Fruit fly (Drosophila melanogaster): ENCODE data around the gene otu.

The otu gene

DNA sequence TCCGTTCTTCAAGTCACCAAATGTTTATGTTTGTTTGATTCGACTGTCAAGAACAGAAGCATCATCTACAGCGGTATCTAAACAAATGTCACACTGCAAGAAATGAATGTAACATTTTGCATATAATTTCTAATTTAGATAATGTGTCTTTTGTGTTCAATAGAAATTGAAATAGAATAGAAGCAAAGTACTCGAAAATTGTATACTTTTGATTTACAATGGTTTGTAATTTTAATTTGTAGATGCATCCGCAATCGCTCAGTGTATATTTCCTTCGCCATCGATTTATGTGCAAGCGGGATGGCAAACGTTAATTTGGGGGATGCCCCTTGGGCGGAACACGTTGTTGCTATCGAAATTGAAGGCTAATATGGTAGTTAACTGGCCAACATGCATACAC lies 48.8 kb upstream of the otu start (continued):
- TF ChIP-seq CoRest (tag; optimal IDR thresholded peaks at IDR 0.05), result peak; percentile 63
- TF ChIP-seq MESR4 (GFP tag; optimal IDR thresholded peaks at IDR 0.05), result no peak
- peak; percentile 47 for TF ChIP-seq Side (GFP tag; optimal IDR thresholded peaks at IDR 0.05)
- no peak for TF ChIP-seq CG17568 (GFP tag; optimal IDR thresholded peaks at IDR 0.05)
- TF ChIP-seq seq (GFP tag; IDR thresholded peaks at IDR 0.05), result peak; percentile 59
- no peak for TF ChIP-seq CG30020 (tag; optimal IDR thresholded peaks at IDR 0.05)
- peak; percentile 42; the same call in 1 of the 2 replicates for TF ChIP-seq E2f2 (GFP tag; IDR thresholded peaks at IDR 0.05)
- TF ChIP-seq CG34422 (GFP tag; IDR thresholded peaks at IDR 0.05), result peak; percentile 73; the same call in 2 of the 3 replicates
- peak; percentile 42 for TF ChIP-seq lmd (GFP tag; IDR thresholded peaks at IDR 0.05)
- peak; percentile 22; the same call in 1 of the 3 replicates for TF ChIP-seq B-H1 (GFP tag; IDR thresholded peaks at IDR 0.05)
- 0 out of 2 replicates have a peak, but pooled peaks have one; percentile 34 for TF ChIP-seq CG5953 (GFP tag; IDR thresholded peaks at IDR 0.05)
- no peak for TF ChIP-seq CG7271 (tag; optimal IDR thresholded peaks at IDR 0.05)
- TF ChIP-seq CG2875 (GFP tag; optimal IDR thresholded peaks at IDR 0.05), result peak; percentile 18
- TF ChIP-seq CG13894 (tag; optimal IDR thresholded peaks at IDR 0.05), result peak; percentile 10
- peak; percentile 13 for TF ChIP-seq sima (GFP tag; optimal IDR thresholded peaks at IDR 0.05)
- TF ChIP-seq Fer1 (GFP tag; optimal IDR thresholded peaks at IDR 0.05), result peak; percentile 68
- no peak for TF ChIP-seq Opbp (GFP tag; IDR thresholded peaks at IDR 0.05; ENCODE audit: partially characterized antibody)
- TF ChIP-seq dmrt99B (tag; optimal IDR thresholded peaks at IDR 0.05), result peak; percentile 76
- no peak for TF ChIP-seq CG31388 (GFP tag; optimal IDR thresholded peaks at IDR 0.05)
- TF ChIP-seq Dad (GFP tag; optimal IDR thresholded peaks at IDR 0.05), result peak; percentile 15
- peak; percentile 56; the same call in 1 of the 3 replicates for TF ChIP-seq Mrtf (GFP tag; IDR thresholded peaks at IDR 0.05)
- TF ChIP-seq CG2889 (GFP tag; IDR thresholded peaks at IDR 0.05), result no peak
- peak; percentile 66 for TF ChIP-seq CG4707 (GFP tag; optimal IDR thresholded peaks at IDR 0.05)
- no peak for TF ChIP-seq Tbp (GFP tag; optimal IDR thresholded peaks at IDR 0.05)
- TF ChIP-seq gcm2 (GFP tag; optimal IDR thresholded peaks at IDR 0.05), result no peak
- no peak for TF ChIP-seq Doc2 (GFP tag; IDR thresholded peaks at IDR 0.05)
- no peak for TF ChIP-seq gt (GFP tag; IDR thresholded peaks at IDR 0.05)
- no peak for TF ChIP-seq hth (optimal IDR thresholded peaks at IDR 0.05)
- TF ChIP-seq Neu2 (GFP tag; optimal IDR thresholded peaks at IDR 0.05; ENCODE audit: borderline replicate concordance), result no peak
- TF ChIP-seq Deaf1 (tag; optimal IDR thresholded peaks at IDR 0.05), result peak; percentile 15
- TF ChIP-seq CG11504 (tag; optimal IDR thresholded peaks at IDR 0.05), result peak; percentile 85
- no peak for TF ChIP-seq Poxn (GFP tag; IDR thresholded peaks at IDR 0.05)
- peak; percentile 45 for TF ChIP-seq Sox100B (GFP tag; optimal IDR thresholded peaks at IDR 0.05)
- TF ChIP-seq vfl (GFP tag; optimal IDR thresholded peaks at IDR 0.05), result no peak
- peak; percentile 38 for TF ChIP-seq CG15514 (GFP tag; optimal IDR thresholded peaks at IDR 0.05)
- peak; percentile 20 for TF ChIP-seq CG11398 (GFP tag; optimal IDR thresholded peaks at IDR 0.05)
- no peak for TF ChIP-seq CG1792 (GFP tag; optimal IDR thresholded peaks at IDR 0.05)
- TF ChIP-seq CG13424 (tag; optimal IDR thresholded peaks at IDR 0.05), result peak; percentile 68
- TF ChIP-seq Bteb2 (GFP tag; optimal IDR thresholded peaks at IDR 0.05), result peak; percentile 8
- no peak for TF ChIP-seq bigmax (GFP tag; optimal IDR thresholded peaks at IDR 0.05)
- TF ChIP-seq CG32532 (GFP tag; IDR thresholded peaks at IDR 0.05), result peak; percentile 68
- peak; percentile 39 for TF ChIP-seq trem (tag; optimal IDR thresholded peaks at IDR 0.05)
- no peak for TF ChIP-seq Trl (optimal IDR thresholded peaks at IDR 0.05)
- TF ChIP-seq Trl (GFP tag; optimal IDR thresholded peaks at IDR 0.05), result peak; percentile 34
- no peak for TF ChIP-seq Usf (GFP tag; optimal IDR thresholded peaks at IDR 0.05)
- TF ChIP-seq Dll (GFP tag; IDR thresholded peaks at IDR 0.05; ENCODE audit: partially characterized antibody), result no peak
- no peak for TF ChIP-seq ac (GFP tag; optimal IDR thresholded peaks at IDR 0.05)
- peak; percentile 34 for TF ChIP-seq ewg (GFP tag; optimal IDR thresholded peaks at IDR 0.05)
- no peak for TF ChIP-seq CG7372 (GFP tag; IDR thresholded peaks at IDR 0.05)
- TF ChIP-seq CG17359 (tag; optimal IDR thresholded peaks at IDR 0.05), result peak; percentile 73
- TF ChIP-seq MBD-R2 (GFP tag; IDR thresholded peaks at IDR 0.05), result peak; percentile 32; the same call in 1 of the 2 replicates
- peak; percentile 61 for TF ChIP-seq CG17385 (GFP tag; optimal IDR thresholded peaks at IDR 0.05)
